Fruit fly (Drosophila melanogaster): ENCODE results near the gene Surf4.
A peak's percentile ranks its signal among the peaks of the same experiment; 100 is the strongest.

Surf4 gene

dm6 chr3R:15319912-15320746, 25.8 kb downstream of the Surf4 start, which contains the start of the genes CG6276 and CG44040 (continued):
- TF ChIP-seq CG12659 (GFP tag; optimal IDR thresholded peaks at IDR 0.05) (peak; percentile 37), Atf-2 (GFP tag; optimal IDR thresholded peaks at IDR 0.05) (no peak), CG12104 (GFP tag; optimal IDR thresholded peaks at IDR 0.05) (peak; percentile 13), CG15601 (tag; optimal IDR thresholded peaks at IDR 0.05) (peak; percentile 10), salm (tag; optimal IDR thresholded peaks at IDR 0.05) (no peak), CG6683 (GFP tag; optimal IDR thresholded peaks at IDR 0.05) (peak; percentile 0), oc (tag; optimal IDR thresholded peaks at IDR 0.05) (peak; percentile 5), CG6272 (GFP tag; IDR thresholded peaks at IDR 0.05) (no peak), ato (GFP tag; IDR thresholded peaks at IDR 0.05; ENCODE audit: partially characterized antibody) (no peak), Sox100B (GFP tag; optimal IDR thresholded peaks at IDR 0.05) (no peak), CG11560 (tag; IDR thresholded peaks at IDR 0.05) (no peak), Deaf1 (tag; optimal IDR thresholded peaks at IDR 0.05) (no peak), CG8388 (GFP tag; optimal IDR thresholded peaks at IDR 0.05) (peak; percentile 32), MESR4 (GFP tag; optimal IDR thresholded peaks at IDR 0.05) (peak; percentile 63), Gsc (GFP tag; IDR thresholded peaks at IDR 0.05) (no peak), Abd-B (GFP tag; optimal IDR thresholded peaks at IDR 0.05) (no peak), Fer2 (tag; optimal IDR thresholded peaks at IDR 0.05) (peak; percentile 24), Hr78 (GFP tag; optimal IDR thresholded peaks at IDR 0.05) (no peak), bcd (GFP tag; optimal IDR thresholded peaks at IDR 0.05) (peak; percentile 48), odd (GFP tag; optimal IDR thresholded peaks at IDR 0.05) (no peak), CG13287 (GFP tag; IDR thresholded peaks at IDR 0.05; ENCODE audit: partially characterized antibody) (no peak; the same call in 1 of the 2 replicates), CG4854 (GFP tag; optimal IDR thresholded peaks at IDR 0.05) (peak; percentile 25), cg (GFP tag; optimal IDR thresholded peaks at IDR 0.05) (no peak), zen2 (GFP tag; IDR thresholded peaks at IDR 0.05; ENCODE audit: partially characterized antibody) (no peak), Bteb2 (GFP tag; optimal IDR thresholded peaks at IDR 0.05) (no peak), CG18764 (GFP tag; optimal IDR thresholded peaks at IDR 0.05) (no peak), Ets97D (GFP tag; optimal IDR thresholded peaks at IDR 0.05) (peak; percentile 28), crp (GFP tag; optimal IDR thresholded peaks at IDR 0.05) (no peak), CG11723 (GFP tag; optimal IDR thresholded peaks at IDR 0.05) (peak; percentile 22), Trl (optimal IDR thresholded peaks at IDR 0.05) (no peak), Trl (GFP tag; optimal IDR thresholded peaks at IDR 0.05) (no peak), disco-r (GFP tag; optimal IDR thresholded peaks at IDR 0.05) (peak; percentile 5), CG4360 (GFP tag; IDR thresholded peaks at IDR 0.05) (no peak), CG3281 (GFP tag; optimal IDR thresholded peaks at IDR 0.05) (peak; percentile 70), pum (GFP tag; optimal IDR thresholded peaks at IDR 0.05) (peak; percentile 33), CG11695 (GFP tag; IDR thresholded peaks at IDR 0.05) (peak; percentile 6; the same call in 1 of the 3 replicates), Xrp1 (GFP tag; IDR thresholded peaks at IDR 0.05) (peak; percentile 52; the same call in 1 of the 2 replicates), ash1 (GFP tag; optimal IDR thresholded peaks at IDR 0.05) (no peak), kah (GFP tag; optimal IDR thresholded peaks at IDR 0.05) (no peak), lbe (GFP tag; optimal IDR thresholded peaks at IDR 0.05) (peak; percentile 63), CG6791 (GFP tag; IDR thresholded peaks at IDR 0.05; ENCODE audit: partially characterized antibody) (no peak), eyg (GFP tag; optimal IDR thresholded peaks at IDR 0.05) (no peak), jumu (GFP tag; optimal IDR thresholded peaks at IDR 0.05) (no peak), toy (GFP tag; IDR thresholded peaks at IDR 0.05) (no peak), gsb (GFP tag; IDR thresholded peaks at IDR 0.05) (no peak), D19A (tag; optimal IDR thresholded peaks at IDR 0.05) (peak; percentile 22), pan (optimal IDR thresholded peaks at IDR 0.05) (no peak), pan (GFP tag; optimal IDR thresholded peaks at IDR 0.05 in 1 of 2, IDR thresholded peaks at IDR 0.05 in 1 of 2) (peak in 1 of 2 experiments; percentile 49), CG12942 (GFP tag; optimal IDR thresholded peaks at IDR 0.05) (no peak)
